Worm (Caenorhabditis elegans): ENCODE data around the gene rib-2.

- TF ChIP-seq lsy-2 (tag; optimal IDR thresholded peaks at IDR 0.05) (no peak), unc-62 (GFP tag; optimal IDR thresholded peaks at IDR 0.05) (no peak), nhr-76 (tag; optimal IDR thresholded peaks at IDR 0.05) (no peak), blmp-1 (tag; optimal IDR thresholded peaks at IDR 0.05) (no peak), nhr-28 (tag; optimal IDR thresholded peaks at IDR 0.05) (no peak), ceh-43 (GFP tag; optimal IDR thresholded peaks at IDR 0.05) (no peak), ham-2 (GFP tag; optimal IDR thresholded peaks at IDR 0.05) (no peak), mep-1 (tag; optimal IDR thresholded peaks at IDR 0.05) (no peak), nhr-12 (tag; optimal IDR thresholded peaks at IDR 0.05) (no peak), ces-1 (GFP tag; optimal IDR thresholded peaks at IDR 0.05) (no peak)
Measured at ce11 chrIII:10791233-10791632, 48.6 kb downstream of the rib-2 start.
